Fruit fly (Drosophila melanogaster) whole organism, embryonic: Measurements from ENCODE around the gene CG31928.

ENCODE experiments used
- Abd-B ChIP-seq: fragments of 200-800 bp; sonication (Bioruptor generic); optimal IDR thresholded peaks from 2 replicates; lab custom pipeline; 2018; ENCODE audit warnings: missing biosample characterization, mild to moderate bottlenecking, missing genetic modification characterization, moderate library complexity
- Atf3 ChIP-seq: fragments of 200-800 bp; sonication (Bioruptor generic); optimal IDR thresholded peaks from 3 replicates; lab custom pipeline; 2016; ENCODE audit warnings: missing biosample characterization, missing genetic modification characterization
- Awh ChIP-seq: fragments of 200-800 bp; sonication (Bioruptor generic); IDR thresholded peaks from 2 replicates; pipeline ENCODE4, ENCODE4 v1.3.6; 2022; ENCODE audit warnings: missing biosample characterization, missing genetic modification characterization
- B-H1 ChIP-seq: fragments of 200-800 bp; sonication (Bioruptor generic); IDR thresholded peaks from 3 replicates; pipeline ENCODE4 v1.3.6; 2022; ENCODE audit warnings: missing biosample characterization, missing genetic modification characterization
- CG10543 ChIP-seq: fragments of 200-800 bp; sonication (Bioruptor generic); optimal IDR thresholded peaks from 3 replicates; lab custom pipeline; 2017; ENCODE audit warnings: missing biosample characterization, mild to moderate bottlenecking, missing genetic modification characterization, moderate library complexity
- CG11696 ChIP-seq: fragments of 200-800 bp; sonication (Bioruptor generic); IDR thresholded peaks from 2 replicates; pipeline ENCODE4 v1.3.6; 2022; ENCODE audit warnings: missing biosample characterization, missing genetic modification characterization
- CG12744 ChIP-seq: fragments of 200-800 bp; sonication (Bioruptor generic); optimal IDR thresholded peaks from 2 replicates; lab custom pipeline; 2016; ENCODE audit warnings: missing biosample characterization, missing genetic modification characterization
- CG14965 ChIP-seq: fragments of 200-800 bp; sonication (Bioruptor generic); optimal IDR thresholded peaks from 2 replicates; lab custom pipeline; 2016; ENCODE audit warnings: missing biosample characterization, missing genetic modification characterization, borderline replicate concordance
- CG15011 ChIP-seq: fragments of 200-800 bp; sonication (Bioruptor generic); optimal IDR thresholded peaks from 3 replicates; lab custom pipeline; 2018; ENCODE audit warnings: missing biosample characterization, mild to moderate bottlenecking, missing genetic modification characterization
- CG17829 ChIP-seq: fragments of 200-800 bp; optimal IDR thresholded peaks from 2 replicates; lab custom pipeline; 2019; ENCODE audit warnings: missing biosample characterization, mild to moderate bottlenecking, missing genetic modification characterization, moderate library complexity
- CG3065 ChIP-seq: fragments of 200-800 bp; sonication (Bioruptor generic); optimal IDR thresholded peaks from 2 replicates; lab custom pipeline; 2016; ENCODE audit warnings: missing biosample characterization, missing genetic modification characterization
- CG3407 ChIP-seq: fragments of 200-800 bp; sonication (Bioruptor generic); optimal IDR thresholded peaks from 2 replicates; lab custom pipeline; 2018; ENCODE audit warnings: missing biosample characterization, mild to moderate bottlenecking, missing genetic modification characterization
- CG3838 ChIP-seq: fragments of 200-800 bp; sonication (Bioruptor generic); optimal IDR thresholded peaks from 3 replicates; lab custom pipeline; 2016; ENCODE audit warnings: missing biosample characterization, missing genetic modification characterization
- CG4424 ChIP-seq: fragments of 200-800 bp; sonication (Bioruptor generic); optimal IDR thresholded peaks from 3 replicates; lab custom pipeline; 2016; ENCODE audit warnings: missing biosample characterization, missing genetic modification characterization
- CG6683 ChIP-seq: fragments of 200-800 bp; sonication (Bioruptor generic); optimal IDR thresholded peaks from 2 replicates; lab custom pipeline; 2017; ENCODE audit warnings: missing biosample characterization, mild to moderate bottlenecking, missing genetic modification characterization, missing genetic modification reagents
- CG7745 ChIP-seq: fragments of 200-800 bp; sonication (Bioruptor generic); optimal IDR thresholded peaks from 2 replicates; lab custom pipeline; 2018; ENCODE audit warnings: missing biosample characterization, mild to moderate bottlenecking, missing genetic modification characterization, moderate library complexity
- CG8478 ChIP-seq: fragments of >200 bp; optimal IDR thresholded peaks from 2 replicates; lab custom pipeline; 2018
- CG8924 ChIP-seq: fragments of 200-800 bp; optimal IDR thresholded peaks from 3 replicates; lab custom pipeline; 2019; ENCODE audit warnings: missing biosample characterization, mild to moderate bottlenecking, missing genetic modification characterization, moderate library complexity
- D19B ChIP-seq: fragments of 200-800 bp; sonication (Bioruptor generic); optimal IDR thresholded peaks from 2 replicates; lab custom pipeline; 2017; ENCODE audit warnings: missing biosample characterization, mild to moderate bottlenecking, missing genetic modification characterization
- Dek ChIP-seq: fragments of 200-800 bp; sonication (Bioruptor generic); optimal IDR thresholded peaks from 3 replicates; lab custom pipeline; 2019; ENCODE audit warnings: missing biosample characterization, mild to moderate bottlenecking, missing genetic modification characterization, moderate library complexity
- H15 ChIP-seq: fragments of 200-800 bp; sonication (Bioruptor generic); IDR thresholded peaks from 3 replicates; pipeline ENCODE4 v1.3.6; 2022; ENCODE audit warnings: missing biosample characterization, missing genetic modification characterization
- HLH54F ChIP-seq: fragments of 200-800 bp; sonication (Bioruptor generic); optimal IDR thresholded peaks from 3 replicates; lab custom pipeline; 2016; ENCODE audit warnings: missing biosample characterization, missing genetic modification characterization
- Kr ChIP-seq: fragments of 200-800 bp; sonication (Bioruptor generic); optimal IDR thresholded peaks from 2 replicates; lab custom pipeline; 2017; ENCODE audit warnings: missing biosample characterization, mild to moderate bottlenecking, missing genetic modification characterization
- Max ChIP-seq: fragments of 200-800 bp; sonication (Bioruptor generic); optimal IDR thresholded peaks from 2 replicates; lab custom pipeline; 2016; ENCODE audit warnings: missing biosample characterization, mild to moderate bottlenecking, missing genetic modification characterization
- Oli ChIP-seq: fragments of 200-800 bp; sonication (Bioruptor generic); optimal IDR thresholded peaks from 2 replicates; lab custom pipeline; 2018; ENCODE audit warnings: missing biosample characterization, mild to moderate bottlenecking, missing genetic modification characterization, moderate library complexity
- Usf ChIP-seq: fragments of 200-800 bp; sonication (Bioruptor generic); optimal IDR thresholded peaks from 2 replicates; lab custom pipeline; 2017; ENCODE audit warnings: missing genotype, missing biosample characterization, missing genetic modification characterization
- ac ChIP-seq: fragments of 200-800 bp; sonication (Bioruptor generic); optimal IDR thresholded peaks from 3 replicates; lab custom pipeline; 2017; ENCODE audit warnings: missing biosample characterization, mild to moderate bottlenecking, missing genetic modification characterization
- ato ChIP-seq: fragments of 200-800 bp; sonication (Bioruptor generic); IDR thresholded peaks from 2 replicates; pipeline ENCODE4 v1.3.6; 2022; ENCODE audit warnings: missing biosample characterization, missing genetic modification characterization; ENCODE audit not compliant: partially characterized antibody
- br ChIP-seq: fragments of >200 bp; optimal IDR thresholded peaks from 2 replicates; lab custom pipeline; 2017
- chm ChIP-seq: fragments of 200-800 bp; sonication (Bioruptor generic); IDR thresholded peaks from 2 replicates; pipeline ENCODE4 v1.3.6; 2022; ENCODE audit warnings: missing biosample characterization, missing genetic modification characterization
- da ChIP-seq: fragments of 200-800 bp; sonication (Bioruptor generic); optimal IDR thresholded peaks from 2 replicates; lab custom pipeline; 2016; ENCODE audit warnings: missing biosample characterization, missing genetic modification characterization
- ems ChIP-seq: fragments of 200-800 bp; sonication (Bioruptor generic); optimal IDR thresholded peaks from 3 replicates; lab custom pipeline; 2016; ENCODE audit warnings: missing biosample characterization, missing genetic modification characterization
- esg ChIP-seq: fragments of 200-800 bp; sonication (Bioruptor generic); conservative IDR thresholded peaks from 2 replicates; pipeline ENCODE4 v1.3.6; 2022; ENCODE audit warnings: missing biosample characterization, missing genetic modification characterization
- hb ChIP-seq: fragments of 200-800 bp; sonication (Bioruptor generic); IDR thresholded peaks from 3 replicates; pipeline ENCODE4 v1.3.6; 2022; ENCODE audit warnings: missing biosample characterization, missing genetic modification characterization; ENCODE audit not compliant: partially characterized antibody
- otp ChIP-seq: fragments of 200-800 bp; sonication (Bioruptor generic); IDR thresholded peaks from 3 replicates; pipeline ENCODE4, ENCODE4 v1.3.6; 2022; ENCODE audit warnings: missing biosample characterization, missing genetic modification characterization
- peb ChIP-seq: fragments of 200-800 bp; sonication (Bioruptor generic); IDR thresholded peaks from 2 replicates; pipeline ENCODE4 v1.3.6; 2022; ENCODE audit warnings: missing biosample characterization, missing genetic modification characterization
- prd ChIP-seq, 3 experiments: fragments of >200 bp in 2 of 3; fragments of 200-800 bp in 1 of 3; sonication (Bioruptor generic) in 1 of 3; optimal IDR thresholded peaks in 2 of 3; IDR thresholded peaks in 1 of 3; 2 replicates in 2 of 3; 3 replicates in 1 of 3; pipeline versions ENCODE4 v1.3.6 to Lab custom; 2017 to 2022; ENCODE audit warnings: missing biosample characterization in 1 of 3, missing genetic modification characterization in 1 of 3
- sens ChIP-seq: fragments of 200-800 bp; sonication (Bioruptor generic); peaks from one replicate; lab custom pipeline; 2016; ENCODE audit warnings: missing biosample characterization, missing genetic modification characterization
- seq ChIP-seq: fragments of 200-800 bp; sonication (Bioruptor generic); IDR thresholded peaks from 2 replicates; pipeline ENCODE4 v1.3.6; 2022; ENCODE audit warnings: missing biosample characterization, missing genetic modification characterization
- sna ChIP-seq: fragments of 200-800 bp; sonication (Bioruptor generic); IDR thresholded peaks from 2 replicates; pipeline ENCODE4 v1.3.6; 2022; ENCODE audit warnings: missing biosample characterization, missing genetic modification characterization; ENCODE audit not compliant: partially characterized antibody
- tgo ChIP-seq: fragments of 200-800 bp; sonication (Bioruptor generic); IDR thresholded peaks from 3 replicates; pipeline ENCODE4 v1.3.6; 2022; ENCODE audit warnings: missing biosample characterization, missing genetic modification characterization

CG31928 gene

dm6 chr2L:1518022-1518421 is 25.9 kb downstream of the CG31928 start, which contains the start of gene halo (continued):
- TF ChIP-seq prd (optimal IDR thresholded peaks at IDR 0.05; lab: Kevin White, UChicago) (no peak), prd (GFP tag; IDR thresholded peaks at IDR 0.05; lab: Robert Waterston, UW) (0 out of 3 replicates have a peak, but pooled peaks have one; percentile 20), ac (GFP tag; lab: Kevin White, UChicago) (peak; percentile 90), HLH54F (GFP tag; lab: Kevin White, UChicago) (no peak), Oli (tag; lab: Kevin White, UChicago) (no peak), Kr (GFP tag; lab: Kevin White, UChicago) (no peak), br (lab: Kevin White, UChicago) (no peak), CG14965 (GFP tag; lab: Kevin White, UChicago) (no peak), B-H1 (GFP tag; lab: Robert Waterston, UW) (no peak), otp (GFP tag; lab: Robert Waterston, UW) (no peak), CG10543 (GFP tag; lab: Kevin White, UChicago) (no peak), CG17829 (tag; lab: Kevin White, UChicago) (no peak), seq (no peak), CG15011 (GFP tag; lab: Kevin White, UChicago) (no peak), CG8478 (no peak), CG12744 (no peak), esg (GFP tag; lab: Robert Waterston, UW) (no peak), Abd-B (GFP tag; lab: Kevin White, UChicago) (no peak), da (GFP tag; lab: Kevin White, UChicago) (no peak), H15 (GFP tag; lab: Robert Waterston, UW) (peak; percentile 23; the same call in 1 of the 3 replicates)
- TF ChIP-seq, all 482 proteins: peak for 9

dm6 chr2L:1520191-1520590 is 28.1 kb downstream of the CG31928 start, which contains the start of gene Or22a:
Or22a (plus strand) TSS chr2L:1520491.
- TF ChIP-seq Max (GFP tag; lab: Kevin White, UChicago) (no peak), CG3838 (GFP tag; lab: Kevin White, UChicago) (no peak), sens (no peak), hb (GFP tag; lab: Robert Waterston, UW) (no peak), CG4424 (GFP tag; lab: Kevin White, UChicago) (no peak), Atf3 (GFP tag; lab: Kevin White, UChicago) (no peak), Dek (tag; lab: Kevin White, UChicago) (no peak), CG7745 (tag; lab: Kevin White, UChicago) (no peak), chm (GFP tag; lab: Robert Waterston, UW) (no peak), Awh (GFP tag; lab: Robert Waterston, UW) (no peak), CG8924 (tag; lab: Kevin White, UChicago) (no peak), CG3065 (GFP tag; lab: Kevin White, UChicago) (no peak), CG11696 (GFP tag; lab: Robert Waterston, UW) (no peak), ato (GFP tag; lab: Robert Waterston, UW) (no peak), CG3407 (GFP tag; lab: Kevin White, UChicago) (no peak)
- TF ChIP-seq, all 482 proteins: peak for 0

DNA sequence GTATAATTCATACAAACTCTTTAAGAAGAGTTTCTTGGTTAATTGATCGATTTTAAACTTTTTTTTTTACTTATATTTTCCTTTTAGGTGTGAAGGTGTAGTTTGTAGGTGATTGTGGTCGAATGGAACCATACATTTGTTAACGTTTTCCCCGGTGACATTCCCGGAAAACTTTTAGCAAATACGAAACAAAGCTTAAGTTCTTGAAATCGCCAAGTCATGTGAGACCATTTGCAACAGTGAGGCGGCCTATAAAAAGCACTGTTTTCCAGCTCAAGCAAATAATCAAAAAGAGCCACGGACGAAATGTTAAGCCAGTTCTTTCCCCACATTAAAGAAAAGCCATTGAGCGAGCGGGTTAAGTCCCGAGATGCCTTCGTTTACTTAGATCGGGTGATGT is 30.3 kb downstream of the CG31928 start, which contains the start of gene Or22b:
Or22b (plus strand) TSS at position 301 of the 400 bp plus-strand sequence.
- no peak for TF ChIP-seq D19B (GFP tag; lab: Kevin White, UChicago)
- TF ChIP-seq CG6683: no peak
- TF ChIP-seq peb (GFP tag; lab: Robert Waterston, UW): no peak
- TF ChIP-seq Usf: no peak
- TF ChIP-seq sna: no peak
- TF ChIP-seq tgo: no peak
- no peak for TF ChIP-seq ems (GFP tag; lab: Kevin White, UChicago)
